Worm (Caenorhabditis elegans): ENCODE results near the gene par-3.
A peak's percentile ranks its signal among the peaks of the same experiment; 100 is the strongest.

Gene par-3

ce11 chrIII:5715467-5715866 lies 51.4 kb downstream of the par-3 start (continued):
- TF ChIP-seq ZK185.1 (tag; optimal IDR thresholded peaks at IDR 0.05; ENCODE audit: poor library complexity, severe bottlenecking) (peak; percentile 41), repo-1 (tag; optimal IDR thresholded peaks at IDR 0.05) (no peak), ztf-25 (GFP tag; IDR thresholded peaks at IDR 0.05) (no peak), let-607 (tag; optimal IDR thresholded peaks at IDR 0.05) (peak; percentile 69 to 79), ztf-28 (GFP tag; IDR thresholded peaks at IDR 0.05) (0 out of 2 replicates have a peak, but pooled peaks have one; percentile 26), let-526 (GFP tag; IDR thresholded peaks at IDR 0.05) (no peak), attf-3 (GFP tag; conservative IDR thresholded peaks at IDR 0.05) (no peak), F33H1.4 (GFP tag; IDR thresholded peaks at IDR 0.05) (no peak), lsl-1 (GFP tag; optimal IDR thresholded peaks at IDR 0.05) (no peak), tbp1 (GFP tag; optimal IDR thresholded peaks at IDR 0.05) (peak; percentile 45), unc-130 (GFP tag; optimal IDR thresholded peaks at IDR 0.05) (no peak), lin-26 (GFP tag; IDR thresholded peaks at IDR 0.05) (0 out of 2 replicates have a peak, but pooled peaks have one; percentile 15), mcd-1 (GFP tag; IDR thresholded peaks at IDR 0.05) (peak; percentile 60), hlh-12 (tag; optimal IDR thresholded peaks at IDR 0.05) (no peak), ztf-18 (tag; optimal IDR thresholded peaks at IDR 0.05) (peak; percentile 17), zfh-2 (GFP tag; conservative IDR thresholded peaks at IDR 0.05) (peak; percentile 94), bed-1 (GFP tag; IDR thresholded peaks at IDR 0.05) (no peak), B0035.1 (tag; optimal IDR thresholded peaks at IDR 0.05) (no peak), snpc-4 (GFP tag; optimal IDR thresholded peaks at IDR 0.05) (no peak), snpc-4 (tag; optimal IDR thresholded peaks at IDR 0.05) (peak in 2 of 4 experiments; percentile 38), lin-40 (tag; optimal IDR thresholded peaks at IDR 0.05) (peak; percentile 47), hrde-1 (tag; optimal IDR thresholded peaks at IDR 0.05; ENCODE audit: borderline replicate concordance) (no peak), nfya-1 (tag; optimal IDR thresholded peaks at IDR 0.05; ENCODE audit: borderline replicate concordance, insufficient read depth) (no peak), mel-28 (tag; optimal IDR thresholded peaks at IDR 0.05; ENCODE audit: borderline replicate concordance) (no peak), dox-1 (GFP tag; IDR thresholded peaks at IDR 0.05) (peak; percentile 33; the same call in 1 of the 2 replicates), rcor-1 (GFP tag; IDR thresholded peaks at IDR 0.05) (peak; percentile 6; the same call in 1 of the 2 replicates), xnd-1 (tag; optimal IDR thresholded peaks at IDR 0.05) (no peak), sptf-2 (GFP tag; optimal IDR thresholded peaks at IDR 0.05) (no peak), madf-10 (tag; optimal IDR thresholded peaks at IDR 0.05) (peak; percentile 69), F52B5.7 (tag; optimal IDR thresholded peaks at IDR 0.05) (no peak), lin-35 (GFP tag; optimal IDR thresholded peaks at IDR 0.05) (peak in 1 of 3 experiments; percentile 44), attf-6 (GFP tag; IDR thresholded peaks at IDR 0.05) (0 out of 2 replicates have a peak, but pooled peaks have one; percentile 26), sea-2 (GFP tag; IDR thresholded peaks at IDR 0.05) (no peak), ceh-100 (GFP tag; IDR thresholded peaks at IDR 0.05) (no peak), Y95B8A.8 (GFP tag; IDR thresholded peaks at IDR 0.05) (no peak), him-1 (tag; optimal IDR thresholded peaks at IDR 0.05) (no peak), sdz-38 (tag; optimal IDR thresholded peaks at IDR 0.05) (no peak), lag-1 (GFP tag; IDR thresholded peaks at IDR 0.05) (no peak), athp-1 (tag; optimal IDR thresholded peaks at IDR 0.05) (no peak), K11D2.4 (GFP tag; IDR thresholded peaks at IDR 0.05) (no peak), nhr-27 (tag; optimal IDR thresholded peaks at IDR 0.05) (peak; percentile 16), attf-5 (GFP tag; optimal IDR thresholded peaks at IDR 0.05) (peak; percentile 51), die-1 (tag; optimal IDR thresholded peaks at IDR 0.05) (no peak), lsy-27 (tag; optimal IDR thresholded peaks at IDR 0.05; ENCODE audit: borderline replicate concordance, insufficient read depth) (no peak), lin-54 (GFP tag; optimal IDR thresholded peaks at IDR 0.05) (peak; percentile 1), F10E7.11 (tag; optimal IDR thresholded peaks at IDR 0.05) (peak; percentile 40), ekl-4 (GFP tag; IDR thresholded peaks at IDR 0.05) (no peak), pbrm-1 (GFP tag; IDR thresholded peaks at IDR 0.05) (peak; percentile 44)
